Worm (Caenorhabditis elegans) whole organism, late embryonic: ENCODE measurements around the gene egl-36.

Experiments
- F13H6.1 ChIP-seq: sonication (generic microtip); optimal IDR thresholded peaks from 2 replicates; lab custom pipeline; 2016; ENCODE audit warnings: missing genetic modification characterization, missing compliant biosample characterization
- K09A11.1 ChIP-seq: sonication (generic microtip); optimal IDR thresholded peaks from 2 replicates; lab custom pipeline; 2017; ENCODE audit warnings: antibody characterized with exemption, mild to moderate bottlenecking, missing genetic modification characterization, missing compliant biosample characterization; ENCODE audit not compliant: insufficient read depth
- Y22D7AL.16 ChIP-seq: sonication (generic microtip); optimal IDR thresholded peaks from 2 replicates; lab custom pipeline; 2016; ENCODE audit warnings: missing genetic modification characterization, missing compliant biosample characterization
- ama-1 ChIP-seq: fragments of 150-350 bp; optimal IDR thresholded peaks from 2 replicates; lab custom pipeline; 2014
- ceh-14 ChIP-seq: sonication (generic microtip); optimal IDR thresholded peaks from 2 replicates; lab custom pipeline; 2016; ENCODE audit warnings: missing genotype, missing genetic modification characterization, missing compliant biosample characterization
- ceh-19 ChIP-seq: fragments of 200-800 bp; sonication (Bioruptor generic); optimal IDR thresholded peaks from 2 replicates; lab custom pipeline; 2018; ENCODE audit warnings: mild to moderate bottlenecking, missing genetic modification characterization, missing compliant biosample characterization
- ceh-24 ChIP-seq: sonication (generic microtip); optimal IDR thresholded peaks from 2 replicates; lab custom pipeline; 2016; ENCODE audit warnings: mild to moderate bottlenecking, missing genetic modification characterization, missing compliant biosample characterization
- ceh-30 ChIP-seq: fragments of 150-350 bp; optimal IDR thresholded peaks from 2 replicates; lab custom pipeline; 2014; ENCODE audit warnings: missing biosample characterization, missing genetic modification characterization
- ceh-45 ChIP-seq: fragments of 200-800 bp; sonication (Bioruptor generic); IDR thresholded peaks from 2 replicates; pipeline ENCODE4 v1.3.6; 2022; ENCODE audit warnings: missing genetic modification reagents, missing genetic modification characterization, missing compliant biosample characterization
- ceh-48 ChIP-seq: sonication (generic microtip); optimal IDR thresholded peaks from 2 replicates; lab custom pipeline; 2016; ENCODE audit warnings: missing genetic modification characterization, inconsistent platforms, missing compliant biosample characterization
- ceh-6 ChIP-seq: fragments of 200-800 bp; sonication (Bioruptor generic); optimal IDR thresholded peaks from 2 replicates; lab custom pipeline; 2018; ENCODE audit warnings: mild to moderate bottlenecking, missing genetic modification characterization, missing compliant biosample characterization
- che-1 ChIP-seq: sonication (generic microtip); optimal IDR thresholded peaks from 2 replicates; lab custom pipeline; 2016; ENCODE audit warnings: mild to moderate bottlenecking, missing genetic modification characterization, missing compliant biosample characterization
- dmd-4 ChIP-seq: sonication (generic microtip); optimal IDR thresholded peaks from 2 replicates; lab custom pipeline; 2016; ENCODE audit warnings: borderline replicate concordance, missing genetic modification characterization, missing compliant biosample characterization
- elt-2 ChIP-seq: sonication (generic microtip); optimal IDR thresholded peaks from 2 replicates; lab custom pipeline; 2016; ENCODE audit warnings: missing genetic modification reagents, missing genetic modification characterization, missing compliant biosample characterization
- elt-4 ChIP-seq: sonication (generic microtip); optimal IDR thresholded peaks from 2 replicates; lab custom pipeline; 2016; ENCODE audit warnings: missing genetic modification characterization, missing compliant biosample characterization
- fkh-10 ChIP-seq: fragments of 150-350 bp; optimal IDR thresholded peaks from 2 replicates; lab custom pipeline; 2014; ENCODE audit warnings: missing biosample characterization, missing genetic modification reagents, missing genetic modification characterization
- gmeb-2 ChIP-seq: sonication (generic microtip); optimal IDR thresholded peaks from 2 replicates; lab custom pipeline; 2016; ENCODE audit warnings: missing genetic modification characterization, inconsistent platforms, missing compliant biosample characterization
- hlh-13 ChIP-seq: fragments of 200-800 bp; sonication (Bioruptor generic); optimal IDR thresholded peaks from 2 replicates; lab custom pipeline; 2018; ENCODE audit warnings: mild to moderate bottlenecking, missing genetic modification characterization, missing compliant biosample characterization
- hlh-30 ChIP-seq: sonication (generic microtip); optimal IDR thresholded peaks from 2 replicates; lab custom pipeline; 2017; ENCODE audit warnings: antibody characterized with exemption, missing genetic modification characterization, missing compliant biosample characterization; ENCODE audit not compliant: insufficient read depth
- hlh-6 ChIP-seq: sonication (generic microtip); optimal IDR thresholded peaks from 2 replicates; lab custom pipeline; 2016; ENCODE audit warnings: missing genotype, missing genetic modification characterization, missing compliant biosample characterization
- lin-11 ChIP-seq: fragments of 200-800 bp; sonication (Bioruptor generic); optimal IDR thresholded peaks from 2 replicates; lab custom pipeline; 2018; ENCODE audit warnings: mild to moderate bottlenecking, missing genetic modification characterization, missing compliant biosample characterization
- nfya-1 ChIP-seq: sonication (generic microtip); optimal IDR thresholded peaks from 2 replicates; lab custom pipeline; 2017; ENCODE audit warnings: missing genetic modification characterization, mild to moderate bottlenecking, missing compliant biosample characterization, antibody characterized with exemption, moderate library complexity
- npax-4 ChIP-seq: sonication (generic microtip); optimal IDR thresholded peaks from 2 replicates; lab custom pipeline; 2016; ENCODE audit warnings: missing genetic modification characterization, missing compliant biosample characterization
- pag-3 ChIP-seq: sonication (generic microtip); optimal IDR thresholded peaks from 2 replicates; lab custom pipeline; 2016; ENCODE audit warnings: missing compliant biosample characterization, missing genetic modification characterization, borderline replicate concordance
- pat-9 ChIP-seq: fragments of 200-800 bp; sonication (Bioruptor generic); optimal IDR thresholded peaks from 2 replicates; lab custom pipeline; 2018; ENCODE audit warnings: mild to moderate bottlenecking, missing genetic modification characterization, moderate library complexity, missing compliant biosample characterization
- pax-1 ChIP-seq: fragments of 150-350 bp; optimal IDR thresholded peaks from 2 replicates; lab custom pipeline; 2014; ENCODE audit warnings: missing biosample characterization, missing genetic modification characterization
- pha-4 ChIP-seq: fragments of 150-350 bp; optimal IDR thresholded peaks from 2 replicates; lab custom pipeline; 2018; ENCODE audit warnings: missing biosample characterization, missing genetic modification reagents, missing genetic modification characterization
- pqm-1 ChIP-seq: sonication (generic microtip); optimal IDR thresholded peaks from 2 replicates; lab custom pipeline; 2016; ENCODE audit warnings: missing genetic modification characterization, missing compliant biosample characterization
- pros-1 ChIP-seq: fragments of 150-350 bp; optimal IDR thresholded peaks from 2 replicates; lab custom pipeline; 2014; ENCODE audit warnings: missing biosample characterization, missing genetic modification reagents, missing genetic modification characterization
- rnt-1 ChIP-seq: sonication (generic microtip); optimal IDR thresholded peaks from 2 replicates; lab custom pipeline; 2016; ENCODE audit warnings: missing genetic modification characterization, missing compliant biosample characterization
- syd-9 ChIP-seq: sonication (generic microtip); optimal IDR thresholded peaks from 2 replicates; lab custom pipeline; 2016; ENCODE audit warnings: mild to moderate bottlenecking, missing genetic modification characterization, moderate library complexity, missing compliant biosample characterization
- tbx-2 ChIP-seq: sonication (generic microtip); optimal IDR thresholded peaks from 2 replicates; lab custom pipeline; 2016; ENCODE audit warnings: missing genetic modification characterization, missing compliant biosample characterization
- unc-55 ChIP-seq: sonication (generic microtip); optimal IDR thresholded peaks from 2 replicates; lab custom pipeline; 2017; ENCODE audit warnings: missing biosample characterization, missing genetic modification reagents, missing genetic modification characterization
- unc-86 ChIP-seq: sonication (generic microtip); optimal IDR thresholded peaks from 2 replicates; lab custom pipeline; 2016; ENCODE audit warnings: missing genetic modification characterization, missing compliant biosample characterization
- ztf-16 ChIP-seq: sonication (generic microtip); optimal IDR thresholded peaks from 2 replicates; lab custom pipeline; 2017; ENCODE audit warnings: missing genetic modification characterization, missing compliant biosample characterization

Gene egl-36

ce11 chrX:10689729-10690128, 44.4 kb upstream of the egl-36 start:
- TF ChIP-seq ceh-6 (GFP tag; lab: Kevin White, UChicago) = no peak
- no peak for TF ChIP-seq hlh-30 (tag; lab: Kevin White, UChicago)
- no peak for TF ChIP-seq pax-1 (tag; lab: Kevin White, UChicago)
- TF ChIP-seq pag-3 (tag; lab: Kevin White, UChicago) = no peak
- no peak for TF ChIP-seq elt-2
- TF ChIP-seq ceh-45 (GFP tag; lab: Robert Waterston, UW) = no peak
- TF ChIP-seq unc-86 (tag; lab: Kevin White, UChicago) = no peak
- no peak for TF ChIP-seq ceh-19
- no peak for TF ChIP-seq lin-11 (tag; lab: Kevin White, UChicago)
- no peak for TF ChIP-seq dmd-4 (tag; lab: Kevin White, UChicago)
- TF ChIP-seq nfya-1 (tag; lab: Kevin White, UChicago) = no peak
- no peak for TF ChIP-seq K09A11.1
- no peak for TF ChIP-seq elt-4 (tag; lab: Kevin White, UChicago)
- TF ChIP-seq pros-1 (tag; lab: Kevin White, UChicago) = no peak
- no peak for TF ChIP-seq ceh-14 (tag; lab: Kevin White, UChicago)
- no peak for TF ChIP-seq pha-4 (tag; lab: Kevin White, UChicago)
- no peak for TF ChIP-seq gmeb-2 (tag; lab: Kevin White, UChicago)
- no peak for TF ChIP-seq Y22D7AL.16 (tag; lab: Kevin White, UChicago)

DNA sequence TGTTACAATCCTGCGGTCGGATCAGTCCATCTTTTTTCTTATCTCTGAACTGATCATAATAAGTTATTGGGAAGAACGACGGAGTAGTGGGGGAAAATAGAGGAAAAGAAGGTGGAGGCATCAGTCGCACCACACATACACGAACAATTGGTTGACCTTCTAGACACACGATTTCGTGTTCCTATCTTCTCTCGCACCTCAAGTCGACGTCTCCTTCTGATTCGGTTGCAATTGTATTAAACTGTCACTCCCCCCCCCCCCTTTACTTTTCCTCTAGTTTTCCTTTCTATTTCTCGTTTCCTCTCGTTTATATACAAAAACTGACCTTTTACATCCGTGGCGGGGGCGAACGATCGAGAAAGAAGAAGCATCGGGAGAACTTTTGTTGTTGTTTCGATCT, 42.9 kb upstream of the egl-36 start:
- TF ChIP-seq ztf-16 = no peak
- TF ChIP-seq unc-55 (GFP tag; lab: Kevin White, UChicago) = peak; percentile 7

ce11 chrX:10691643-10692042, 42.5 kb upstream of the egl-36 start, which contains the start of gene yap-1:
Gene yap-1, plus strand, starts transcription at chrX:10691943.
- TF ChIP-seq F13H6.1 (tag; lab: Kevin White, UChicago) = no peak
- no peak for TF ChIP-seq pqm-1 (tag; lab: Kevin White, UChicago)
- TF ChIP-seq npax-4 (tag; lab: Kevin White, UChicago) = no peak
- TF ChIP-seq elt-4 (tag; lab: Kevin White, UChicago) = no peak

DNA sequence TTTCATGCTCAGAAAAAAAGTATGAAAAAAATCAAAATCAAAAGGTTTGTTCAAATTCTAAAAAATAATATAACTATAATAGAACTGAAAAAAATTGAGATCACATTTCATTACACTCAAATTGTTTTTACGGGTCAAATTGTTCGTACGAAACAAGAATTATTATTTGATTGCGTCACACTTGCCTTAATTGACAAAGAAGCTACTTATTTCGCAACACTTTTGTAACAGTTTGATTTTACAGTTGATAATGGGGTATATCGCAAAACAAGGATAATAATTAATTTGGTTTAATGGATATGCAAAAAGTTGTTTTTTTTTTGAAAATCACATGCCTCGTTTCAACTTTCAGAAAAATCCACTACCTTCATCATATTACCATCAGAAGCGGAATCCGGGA, 42.1 kb upstream of the egl-36 start:
- TF ChIP-seq ceh-30 (tag; lab: Kevin White, UChicago) = no peak
- TF ChIP-seq pat-9 = no peak

- no peak for TF ChIP-seq dmd-4 (tag; lab: Kevin White, UChicago)
- TF ChIP-seq pat-9 = no peak
- no peak for TF ChIP-seq hlh-13 (GFP tag; lab: Kevin White, UChicago)
- peak; percentile 78 for TF ChIP-seq elt-2
Measured at ce11 chrX:10694248-10694647, 39.9 kb upstream of the egl-36 start.

- TF ChIP-seq elt-2 = peak; percentile 16
- peak; percentile 27 for TF ChIP-seq pax-1 (tag; lab: Kevin White, UChicago)
- TF ChIP-seq tbx-2 = no peak
- TF ChIP-seq nfya-1 (tag; lab: Kevin White, UChicago) = no peak
Measured at ce11 chrX:10694933-10695332, 39.2 kb upstream of the egl-36 start, which contains the start of gene plpp-1.3. Gene plpp-1.3, plus strand, starts transcription at chrX:10695312.

ce11 chrX:10704329-10704728, 29.8 kb upstream of the egl-36 start:
- TF ChIP-seq syd-9 (tag; lab: Kevin White, UChicago) (no peak), che-1 (tag; lab: Kevin White, UChicago) (no peak), fkh-10 (GFP tag; lab: Kevin White, UChicago) (no peak), hlh-6 (tag; lab: Kevin White, UChicago) (no peak), ceh-24 (no peak), ceh-48 (no peak), ceh-45 (GFP tag; lab: Robert Waterston, UW) (no peak), ama-1 (lab: Kevin White, UChicago) (no peak), rnt-1 (no peak)
